Fruit fly (Drosophila melanogaster): Measurements from ENCODE around the gene mip130.

- TF ChIP-seq woc (GFP tag; optimal IDR thresholded peaks at IDR 0.05), result peak; percentile 97
- TF ChIP-seq sage (GFP tag; optimal IDR thresholded peaks at IDR 0.05), result no peak
Measured at dm6 chrX:1861620-1862184, 46.3 kb upstream of the mip130 start, which contains the start of gene deltaCOP.
